Worm (Caenorhabditis elegans) whole organism, L4 larva: ENCODE measurements around the gene kel-10.
A peak's percentile ranks its signal among the peaks of the same experiment; 100 is the strongest.

Source experiments
- D1046.2 ChIP-seq: fragments of 200-800 bp; sonication (Bioruptor generic); IDR thresholded peaks from 2 replicates; pipeline ENCODE4 v1.3.6; 2022; ENCODE audit warnings: missing genetic modification characterization, missing compliant biosample characterization
- R02D3.7 ChIP-seq: fragments of 150-350 bp; sonication (generic microtip); optimal IDR thresholded peaks from 3 replicates; lab custom pipeline; 2014; ENCODE audit warnings: missing biosample characterization, missing genetic modification characterization
- Y105C5A.15 ChIP-seq: fragments of 200-800 bp; sonication (Bioruptor generic); IDR thresholded peaks from 2 replicates; pipeline ENCODE4 v1.3.6; 2022; ENCODE audit warnings: missing genetic modification characterization, missing compliant biosample characterization
- Y48G9A.11 ChIP-seq: fragments of 200-800 bp; sonication (Bioruptor generic); IDR thresholded peaks from 2 replicates; pipeline ENCODE4 v1.3.6; 2022; ENCODE audit warnings: missing genetic modification reagents, missing genetic modification characterization, missing compliant biosample characterization
- Y75B8A.6 ChIP-seq: fragments of 200-800 bp; sonication (Bioruptor generic); IDR thresholded peaks from 2 replicates; pipeline ENCODE4 v1.3.6; 2022; ENCODE audit warnings: missing genetic modification reagents, missing genetic modification characterization, missing compliant biosample characterization
- ZK337.2 ChIP-seq: fragments of 200-800 bp; sonication (Bioruptor generic); IDR thresholded peaks from 2 replicates; pipeline ENCODE4 v1.3.6; 2022; ENCODE audit warnings: missing genetic modification reagents, missing genetic modification characterization, missing compliant biosample characterization
- ama-1 ChIP-seq: fragments of 150-350 bp; optimal IDR thresholded peaks from 2 replicates; lab custom pipeline; 2014; ENCODE audit warnings: inconsistent platforms, mixed read lengths
- arid-1 ChIP-seq: fragments of 200-800 bp; sonication (Bioruptor generic); conservative IDR thresholded peaks from 2 replicates; pipeline ENCODE4 v1.3.6; 2022; ENCODE audit warnings: missing genetic modification reagents, missing genetic modification characterization, missing compliant biosample characterization
- attf-4 ChIP-seq: sonication (generic microtip); optimal IDR thresholded peaks from 3 replicates; lab custom pipeline; 2017; ENCODE audit warnings: missing biosample characterization, missing genetic modification characterization
- ceh-62 ChIP-seq: sonication (generic microtip); optimal IDR thresholded peaks from 2 replicates; lab custom pipeline; 2017; ENCODE audit warnings: missing biosample characterization, missing genetic modification characterization
- cey-2 ChIP-seq: sonication (generic microtip); optimal IDR thresholded peaks from 3 replicates; lab custom pipeline; 2017; ENCODE audit warnings: missing genetic modification characterization, mild to moderate bottlenecking, missing compliant biosample characterization, antibody characterized with exemption, borderline replicate concordance; ENCODE audit not compliant: insufficient read depth
- daf-12 ChIP-seq: fragments of 150-350 bp; optimal IDR thresholded peaks from 2 replicates; lab custom pipeline; 2014; ENCODE audit warnings: missing biosample characterization, missing genetic modification reagents, missing genetic modification characterization
- daf-16 ChIP-seq, 3 experiments: sonication (generic microtip); optimal IDR thresholded peaks; 2 replicates each; lab custom pipeline; 2016 to 2017; ENCODE audit warnings: missing genetic modification characterization in 3 of 3, missing genetic modification reagents in 3 of 3, mild to moderate bottlenecking in 2 of 3, missing compliant biosample characterization in 2 of 3, missing biosample characterization in 1 of 3, moderate library complexity in 1 of 3
- dmd-6 ChIP-seq: fragments of 200-800 bp; sonication (Bioruptor generic); IDR thresholded peaks from 2 replicates; pipeline ENCODE4 v1.3.6; 2022; ENCODE audit warnings: missing genetic modification reagents, missing genetic modification characterization, missing compliant biosample characterization
- dmd-8 ChIP-seq: fragments of 200-800 bp; sonication (Bioruptor generic); IDR thresholded peaks from 2 replicates; pipeline ENCODE4 v1.3.6; 2022; ENCODE audit warnings: missing genetic modification characterization, missing compliant biosample characterization
- dpl-1 ChIP-seq: fragments of 150-350 bp; optimal IDR thresholded peaks from 2 replicates; lab custom pipeline; 2014; ENCODE audit warnings: missing biosample characterization, missing genetic modification reagents, missing genetic modification characterization
- dve-1 ChIP-seq: sonication (generic microtip); optimal IDR thresholded peaks from 2 replicates; lab custom pipeline; 2017; ENCODE audit warnings: antibody characterized with exemption, mild to moderate bottlenecking, missing genetic modification characterization, missing compliant biosample characterization; ENCODE audit not compliant: insufficient read depth
- fkh-10 ChIP-seq: fragments of 150-350 bp; optimal IDR thresholded peaks from 2 replicates; lab custom pipeline; 2014; ENCODE audit warnings: missing biosample characterization, missing genetic modification reagents, missing genetic modification characterization
- fos-1 ChIP-seq: fragments of 150-350 bp; optimal IDR thresholded peaks from 2 replicates; lab custom pipeline; 2014; ENCODE audit warnings: missing biosample characterization, missing genetic modification characterization
- hif-1 ChIP-seq, 2 experiments: sonication (generic microtip); optimal IDR thresholded peaks; 2 replicates each; lab custom pipeline; 2016 to 2017; ENCODE audit warnings: missing compliant biosample characterization in 2 of 2, missing genetic modification characterization in 2 of 2, missing genetic modification reagents in 2 of 2, missing genotype in 2 of 2, mild to moderate bottlenecking in 1 of 2
- hlh-30 ChIP-seq: sonication (generic microtip); optimal IDR thresholded peaks from 2 replicates; lab custom pipeline; 2017; ENCODE audit warnings: antibody characterized with exemption, mild to moderate bottlenecking, missing genetic modification characterization, missing compliant biosample characterization; ENCODE audit not compliant: insufficient read depth
- hmg-1.1 ChIP-seq: fragments of 200-800 bp; sonication (Bioruptor generic); IDR thresholded peaks from 2 replicates; pipeline ENCODE4 v1.3.6; 2022; ENCODE audit warnings: missing genetic modification reagents, missing genetic modification characterization, missing compliant biosample characterization
- lin-13 ChIP-seq: fragments of 150-350 bp; optimal IDR thresholded peaks from 2 replicates; lab custom pipeline; 2014; ENCODE audit warnings: missing biosample characterization, missing genetic modification reagents, missing genetic modification characterization
- lin-15B ChIP-seq: fragments of 150-350 bp; sonication (generic microtip); optimal IDR thresholded peaks from 3 replicates; lab custom pipeline; 2014; ENCODE audit warnings: missing biosample characterization, missing genetic modification characterization
- lsy-2 ChIP-seq, 2 experiments: fragments of 150-350 bp in 1 of 2; sonication (generic microtip) in 1 of 2; optimal IDR thresholded peaks; 2 replicates each; lab custom pipeline; 2014 to 2017; ENCODE audit warnings: missing biosample characterization in 2 of 2, missing genetic modification characterization in 2 of 2
- madf-9 ChIP-seq: fragments of 200-800 bp; sonication (Bioruptor generic); conservative IDR thresholded peaks from 2 replicates; pipeline ENCODE4 v1.3.6; 2022; ENCODE audit warnings: missing genetic modification reagents, missing genetic modification characterization, missing compliant biosample characterization
- mdl-1 ChIP-seq, 2 experiments: fragments of 150-350 bp in 1 of 2; sonication (generic microtip) in 1 of 2; optimal IDR thresholded peaks; 2 replicates each; lab custom pipeline; 2014 to 2017; ENCODE audit warnings: missing biosample characterization in 2 of 2, missing genetic modification characterization in 2 of 2
- mdt-29 ChIP-seq: fragments of 200-800 bp; sonication (Bioruptor generic); IDR thresholded peaks from 2 replicates; pipeline ENCODE4 v1.3.6; 2022; ENCODE audit warnings: missing genetic modification reagents, missing genetic modification characterization, missing compliant biosample characterization
- mep-1 ChIP-seq: fragments of 150-350 bp; sonication (generic microtip); optimal IDR thresholded peaks from 3 replicates; lab custom pipeline; 2014; ENCODE audit warnings: missing biosample characterization, missing genetic modification characterization
- mes-2 ChIP-seq: sonication (generic microtip); optimal IDR thresholded peaks from 2 replicates; lab custom pipeline; 2016; ENCODE audit warnings: missing genotype, mild to moderate bottlenecking, missing genetic modification characterization, missing compliant biosample characterization; ENCODE audit not compliant: poor library complexity, severe bottlenecking
- mxl-2 ChIP-seq: fragments of 200-800 bp; sonication (Bioruptor generic); conservative IDR thresholded peaks from 2 replicates; pipeline ENCODE4 v1.3.6; 2022; ENCODE audit warnings: missing genetic modification reagents, missing genetic modification characterization, missing compliant biosample characterization
- mxl-3 ChIP-seq: fragments of 200-800 bp; sonication (Bioruptor generic); optimal IDR thresholded peaks from 2 replicates; lab custom pipeline; 2018; ENCODE audit warnings: mild to moderate bottlenecking, missing genetic modification characterization, missing compliant biosample characterization
- nhr-102 ChIP-seq: sonication (generic microtip); optimal IDR thresholded peaks from 2 replicates; lab custom pipeline; 2016; ENCODE audit warnings: mild to moderate bottlenecking, missing genetic modification characterization, moderate library complexity, missing compliant biosample characterization
- nhr-111 ChIP-seq: fragments of 200-800 bp; sonication (Bioruptor generic); optimal IDR thresholded peaks from 2 replicates; lab custom pipeline; 2018; ENCODE audit warnings: mild to moderate bottlenecking, missing genetic modification characterization, missing compliant biosample characterization
- nhr-28 ChIP-seq: fragments of 150-350 bp; optimal IDR thresholded peaks from 2 replicates; lab custom pipeline; 2014; ENCODE audit warnings: missing biosample characterization, missing genetic modification characterization
- nhr-48 ChIP-seq: sonication (generic microtip); optimal IDR thresholded peaks from 2 replicates; lab custom pipeline; 2016; ENCODE audit warnings: mild to moderate bottlenecking, missing genetic modification characterization, missing compliant biosample characterization
- nhr-76 ChIP-seq: fragments of 150-350 bp; optimal IDR thresholded peaks from 2 replicates; lab custom pipeline; 2014; ENCODE audit warnings: missing biosample characterization, missing genetic modification characterization
- skn-1 ChIP-seq: fragments of 150-350 bp; optimal IDR thresholded peaks from 2 replicates; lab custom pipeline; 2014; ENCODE audit warnings: missing biosample characterization, missing genetic modification characterization
- snpc-4 ChIP-seq: fragments of 150-350 bp; optimal IDR thresholded peaks from 2 replicates; lab custom pipeline; 2014; ENCODE audit warnings: missing biosample characterization, missing genetic modification characterization
- spr-1 ChIP-seq: sonication (generic microtip); optimal IDR thresholded peaks from 2 replicates; lab custom pipeline; 2016; ENCODE audit warnings: mild to moderate bottlenecking, missing genetic modification characterization, missing compliant biosample characterization
- spr-3 ChIP-seq: fragments of 200-800 bp; sonication (Bioruptor generic); optimal IDR thresholded peaks from 2 replicates; lab custom pipeline; 2018; ENCODE audit warnings: mild to moderate bottlenecking, missing genetic modification characterization, missing compliant biosample characterization
- tag-97 ChIP-seq: fragments of 200-800 bp; sonication (Bioruptor generic); IDR thresholded peaks from 2 replicates; pipeline ENCODE4 v1.3.6; 2022; ENCODE audit warnings: missing genetic modification characterization, missing compliant biosample characterization
- unc-130 ChIP-seq: sonication (generic microtip); optimal IDR thresholded peaks from 2 replicates; lab custom pipeline; 2016; ENCODE audit warnings: missing genetic modification reagents, missing genetic modification characterization, missing compliant biosample characterization
- unc-39 ChIP-seq: sonication (generic microtip); optimal IDR thresholded peaks from 2 replicates; lab custom pipeline; 2017; ENCODE audit warnings: missing biosample characterization, missing genetic modification characterization
- unc-62 ChIP-seq, 3 experiments: fragments of 150-350 bp in 1 of 3; sonication (generic microtip); optimal IDR thresholded peaks in 2 of 3; peaks in 1 of 3; 1 replicate in 1 of 3; 2 replicates in 2 of 3; lab custom pipeline; 2014 to 2017; ENCODE audit warnings: missing biosample characterization in 3 of 3, missing genetic modification characterization in 3 of 3, missing genetic modification reagents in 3 of 3, missing genotype in 1 of 3
- vab-7 ChIP-seq: fragments of 200-800 bp; sonication (Bioruptor generic); IDR thresholded peaks from 2 replicates; pipeline ENCODE4 v1.3.6; 2022; ENCODE audit warnings: missing genetic modification reagents, missing genetic modification characterization, missing compliant biosample characterization
- zfp-2 ChIP-seq: sonication (generic microtip); optimal IDR thresholded peaks from 2 replicates; lab custom pipeline; 2016; ENCODE audit warnings: mild to moderate bottlenecking, missing genetic modification characterization, missing compliant biosample characterization
- zfp-3 ChIP-seq: fragments of 200-800 bp; sonication (Bioruptor generic); conservative IDR thresholded peaks from 2 replicates; pipeline ENCODE4 v1.3.6; 2022; ENCODE audit warnings: missing genetic modification reagents, missing genetic modification characterization, missing compliant biosample characterization
- zip-11 ChIP-seq: fragments of 200-800 bp; sonication (Bioruptor generic); IDR thresholded peaks from 2 replicates; pipeline ENCODE4 v1.3.6; 2022; ENCODE audit warnings: missing genetic modification characterization, missing compliant biosample characterization
- zip-2 ChIP-seq: fragments of 150-350 bp; optimal IDR thresholded peaks from 2 replicates; lab custom pipeline; 2014; ENCODE audit warnings: missing biosample characterization, missing genetic modification characterization
- ztf-11 ChIP-seq: fragments of 150-350 bp; optimal IDR thresholded peaks from 2 replicates; lab custom pipeline; 2014; ENCODE audit warnings: missing biosample characterization, missing genetic modification characterization

The kel-10 gene

DNA sequence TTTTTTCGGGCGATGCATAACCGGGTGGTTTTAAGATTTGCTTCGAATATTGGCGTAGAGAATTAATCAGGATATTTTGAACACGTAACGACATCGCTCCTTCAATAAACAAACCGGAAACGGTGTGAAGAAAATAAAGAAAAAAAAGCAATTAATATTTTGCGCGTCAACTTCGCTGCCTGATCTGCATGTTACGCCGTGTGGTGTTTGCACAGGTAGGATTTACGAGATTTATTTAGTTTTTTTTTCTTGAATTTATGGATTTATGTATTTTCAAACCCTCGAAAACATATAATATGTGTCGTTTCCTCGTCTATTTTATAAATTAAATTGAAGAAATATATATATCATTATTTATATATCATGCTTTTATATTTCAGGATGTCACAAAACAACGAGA, 13.4 kb upstream of the kel-10 start, which contains the start of the genes ZK1128.1 and mett-10:
ZK1128.1 (minus strand) TSS at position 99 of the 400 bp plus-strand sequence.
mett-10 (plus strand) TSS at position 375 of the 400 bp plus-strand sequence.
- TF ChIP-seq dmd-6 (GFP tag; lab: Robert Waterston, UW) (no peak), fkh-10 (GFP tag; lab: Kevin White, UChicago) (no peak), Y48G9A.11 (GFP tag; lab: Robert Waterston, UW) (no peak), lsy-2 (tag; optimal IDR thresholded peaks at IDR 0.05; lab: Kevin White, UChicago) (peak in 1 of 2 experiments; percentile 68), cey-2 (tag; lab: Kevin White, UChicago) (no peak), ama-1 (no peak), tag-97 (no peak), mdt-29 (GFP tag; lab: Robert Waterston, UW) (no peak), R02D3.7 (tag; lab: Kevin White, UChicago) (peak; percentile 61), snpc-4 (tag; lab: Kevin White, UChicago) (no peak), unc-130 (no peak), hmg-1.1 (GFP tag; lab: Robert Waterston, UW) (0 out of 2 replicates have a peak, but pooled peaks have one; percentile 13), mep-1 (tag; lab: Kevin White, UChicago) (no peak), nhr-48 (tag; lab: Kevin White, UChicago) (no peak), ztf-11 (no peak), mxl-2 (GFP tag; lab: Robert Waterston, UW) (no peak), zip-2 (tag; lab: Kevin White, UChicago) (no peak), nhr-102 (no peak), fos-1 (tag; lab: Kevin White, UChicago) (no peak), dpl-1 (GFP tag; lab: Kevin White, UChicago) (peak; percentile 33), spr-3 (no peak), D1046.2 (GFP tag; lab: Robert Waterston, UW) (no peak), nhr-76 (tag; lab: Kevin White, UChicago) (no peak), spr-1 (no peak), skn-1 (no peak), arid-1 (no peak), mxl-3 (GFP tag; lab: Kevin White, UChicago) (no peak), mdl-1 (tag; optimal IDR thresholded peaks at IDR 0.05; lab: Kevin White, UChicago) (no peak), dve-1 (tag; lab: Kevin White, UChicago) (peak; percentile 9), madf-9 (GFP tag; lab: Robert Waterston, UW) (no peak), lin-15B (tag; lab: Kevin White, UChicago) (no peak), hif-1 (tag; optimal IDR thresholded peaks at IDR 0.05; lab: Kevin White, UChicago) (no peak), daf-12 (tag; lab: Kevin White, UChicago) (no peak), Y105C5A.15 (GFP tag; lab: Robert Waterston, UW) (no peak), ZK337.2 (no peak), zip-11 (no peak), zfp-3 (GFP tag; lab: Robert Waterston, UW) (no peak), hlh-30 (tag; lab: Kevin White, UChicago) (no peak), lin-13 (no peak), daf-16 (GFP tag; optimal IDR thresholded peaks at IDR 0.05; lab: Kevin White, UChicago) (no peak), daf-16 (tag; optimal IDR thresholded peaks at IDR 0.05; lab: Kevin White, UChicago) (no peak), unc-62 (GFP tag; optimal IDR thresholded peaks at IDR 0.05 in 1 of 2; lab: Kevin White, UChicago) (no peak), unc-62 (tag; optimal IDR thresholded peaks at IDR 0.05; lab: Kevin White, UChicago) (no peak), ceh-62 (tag; lab: Kevin White, UChicago) (no peak), mes-2 (tag; lab: Kevin White, UChicago) (peak; percentile 45), unc-39 (tag; lab: Kevin White, UChicago) (no peak), attf-4 (tag; lab: Kevin White, UChicago) (no peak), nhr-28 (no peak), nhr-111 (GFP tag; lab: Kevin White, UChicago) (no peak), Y75B8A.6 (GFP tag; lab: Robert Waterston, UW) (no peak), zfp-2 (tag; lab: Kevin White, UChicago) (no peak), vab-7 (no peak), dmd-8 (GFP tag; lab: Robert Waterston, UW) (no peak)
